Worm (Caenorhabditis elegans): Measurements from ENCODE around the gene col-168.

DNA sequence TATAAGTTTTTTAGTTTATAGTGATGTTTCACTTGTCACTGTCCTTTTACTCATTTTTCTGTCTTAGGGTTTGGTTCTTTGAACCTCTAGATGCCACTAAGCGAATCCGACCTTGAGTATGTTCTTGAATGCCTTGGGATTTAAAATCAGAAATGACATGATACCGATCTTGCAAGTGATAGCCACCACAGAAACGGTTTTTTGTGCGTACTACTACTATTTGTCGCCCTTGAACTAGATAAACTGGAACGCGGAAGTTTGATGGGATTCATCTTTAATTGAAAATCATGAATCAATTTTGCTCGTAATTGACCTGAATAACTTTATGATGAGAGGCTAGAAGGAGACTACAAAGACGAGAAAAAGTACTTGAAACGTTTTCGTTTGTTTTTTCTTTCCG lies 7.4 kb upstream of the col-168 start:
- no peak for TF ChIP-seq ceh-32 (tag; optimal IDR thresholded peaks at IDR 0.05; ENCODE audit: poor library complexity)
- TF ChIP-seq nhr-28 (tag; optimal IDR thresholded peaks at IDR 0.05) = peak; percentile 75
- TF ChIP-seq snpc-4 (tag; optimal IDR thresholded peaks at IDR 0.05) = no peak
- no peak for TF ChIP-seq daf-12 (tag; optimal IDR thresholded peaks at IDR 0.05)
- no peak for TF ChIP-seq ztf-7 (tag; optimal IDR thresholded peaks at IDR 0.05)
- no peak for TF ChIP-seq hif-1 (tag; optimal IDR thresholded peaks at IDR 0.05)
